Worm (Caenorhabditis elegans) whole organism, L3 larva: Measurements from ENCODE around the gene pals-24.
"Not testable (repeated sequence)": the region's sequence is repeated elsewhere in the genome, so short reads cannot be mapped to it uniquely, and the experiment has no call there.

Source experiments
- R02D3.7 ChIP-seq: fragments of 150-350 bp; optimal IDR thresholded peaks from 2 replicates; lab custom pipeline; 2014; ENCODE audit warnings: missing biosample characterization, missing genetic modification characterization
- ZK546.5 ChIP-seq: sonication (generic microtip); optimal IDR thresholded peaks from 2 replicates; lab custom pipeline; 2017; ENCODE audit warnings: missing biosample characterization, missing genetic modification characterization
- ama-1 ChIP-seq: fragments of 150-350 bp; optimal IDR thresholded peaks from 2 replicates; lab custom pipeline; 2018
- ceh-28 ChIP-seq: fragments of 150-350 bp; optimal IDR thresholded peaks from 2 replicates; lab custom pipeline; 2014; ENCODE audit warnings: missing biosample characterization, missing genetic modification reagents, missing genetic modification characterization
- ceh-82 ChIP-seq: fragments of 150-350 bp; optimal IDR thresholded peaks from 2 replicates; lab custom pipeline; 2014; ENCODE audit warnings: missing biosample characterization, missing genetic modification characterization
- ceh-9 ChIP-seq: sonication (generic microtip); optimal IDR thresholded peaks from 2 replicates; lab custom pipeline; 2018; ENCODE audit warnings: missing biosample characterization, missing genetic modification characterization
- egl-27 ChIP-seq: sonication (generic microtip); optimal IDR thresholded peaks from 4 replicates; lab custom pipeline; 2017; ENCODE audit warnings: missing biosample characterization, missing genetic modification reagents, missing genetic modification characterization
- egl-5 ChIP-seq: fragments of 150-350 bp; optimal IDR thresholded peaks from 2 replicates; lab custom pipeline; 2017; ENCODE audit warnings: missing biosample characterization, missing genetic modification reagents, missing genetic modification characterization, inconsistent platforms
- elt-2 ChIP-seq: sonication (generic microtip); optimal IDR thresholded peaks from 2 replicates; lab custom pipeline; 2016; ENCODE audit warnings: missing genetic modification reagents, mild to moderate bottlenecking, missing genetic modification characterization, missing compliant biosample characterization
- elt-3 ChIP-seq, 3 experiments: fragments of 150-350 bp in 1 of 3; sonication (generic microtip) in 2 of 3; optimal IDR thresholded peaks; 2 replicates in 2 of 3; 4 replicates in 1 of 3; lab custom pipeline; 2014 to 2017; ENCODE audit warnings: missing biosample characterization in 3 of 3, missing genetic modification characterization in 3 of 3
- eor-1 ChIP-seq, 2 experiments: fragments of 150-350 bp; optimal IDR thresholded peaks; 2 replicates each; lab custom pipeline; 2014 to 2018; ENCODE audit warnings: missing biosample characterization in 2 of 2, missing genetic modification characterization in 2 of 2
- fkh-10 ChIP-seq: sonication (generic microtip); optimal IDR thresholded peaks from 2 replicates; lab custom pipeline; 2017; ENCODE audit warnings: missing biosample characterization, missing genetic modification reagents, missing genetic modification characterization
- fos-1 ChIP-seq: fragments of 150-350 bp; optimal IDR thresholded peaks from 2 replicates; lab custom pipeline; 2014; ENCODE audit warnings: missing biosample characterization, missing genetic modification characterization
- hmg-11 ChIP-seq: sonication (generic microtip); optimal IDR thresholded peaks from 2 replicates; lab custom pipeline; 2016; ENCODE audit warnings: missing genetic modification characterization, missing compliant biosample characterization
- jun-1 ChIP-seq: fragments of 150-350 bp; optimal IDR thresholded peaks from 2 replicates; lab custom pipeline; 2014; ENCODE audit warnings: missing biosample characterization, missing genetic modification reagents, missing genetic modification characterization
- lin-15B ChIP-seq: fragments of 150-350 bp; optimal IDR thresholded peaks from 2 replicates; lab custom pipeline; 2014; ENCODE audit warnings: missing biosample characterization, missing genetic modification characterization
- lin-39 ChIP-seq: fragments of 150-350 bp; optimal IDR thresholded peaks from 2 replicates; lab custom pipeline; 2018; ENCODE audit warnings: missing biosample characterization, missing genetic modification reagents, missing genetic modification characterization
- lsy-12 ChIP-seq: sonication (generic microtip); optimal IDR thresholded peaks from 2 replicates; lab custom pipeline; 2016; ENCODE audit warnings: mild to moderate bottlenecking, missing genetic modification characterization, missing compliant biosample characterization
- mml-1 ChIP-seq: fragments of 150-350 bp; sonication (generic microtip); optimal IDR thresholded peaks from 3 replicates; lab custom pipeline; 2014; ENCODE audit warnings: missing biosample characterization, missing genetic modification characterization
- nfya-1 ChIP-seq: sonication (generic microtip); optimal IDR thresholded peaks from 2 replicates; lab custom pipeline; 2017; ENCODE audit warnings: missing genetic modification characterization, mild to moderate bottlenecking, missing compliant biosample characterization, antibody characterized with exemption, moderate library complexity; ENCODE audit not compliant: insufficient read depth
- nhr-11 ChIP-seq: fragments of 150-350 bp; optimal IDR thresholded peaks from 2 replicates; lab custom pipeline; 2014; ENCODE audit warnings: missing biosample characterization, missing genetic modification characterization
- nhr-12 ChIP-seq: fragments of 150-350 bp; optimal IDR thresholded peaks from 2 replicates; lab custom pipeline; 2014; ENCODE audit warnings: missing biosample characterization, missing genetic modification characterization
- nhr-23 ChIP-seq: fragments of 150-350 bp; optimal IDR thresholded peaks from 2 replicates; lab custom pipeline; 2014; ENCODE audit warnings: missing biosample characterization, missing genetic modification reagents, missing genetic modification characterization
- nhr-25 ChIP-seq: sonication (generic microtip); optimal IDR thresholded peaks from 2 replicates; lab custom pipeline; 2017; ENCODE audit warnings: missing biosample characterization, missing genetic modification characterization
- nhr-43 ChIP-seq: sonication (generic microtip); optimal IDR thresholded peaks from 2 replicates; lab custom pipeline; 2016; ENCODE audit warnings: mild to moderate bottlenecking, missing genetic modification characterization, missing compliant biosample characterization; ENCODE audit not compliant: poor library complexity, severe bottlenecking
- nhr-67 ChIP-seq: fragments of 150-350 bp; optimal IDR thresholded peaks from 2 replicates; lab custom pipeline; 2014; ENCODE audit warnings: missing biosample characterization, missing genetic modification characterization
- nhr-77 ChIP-seq: fragments of 150-350 bp; optimal IDR thresholded peaks from 2 replicates; lab custom pipeline; 2014; ENCODE audit warnings: missing biosample characterization, missing genetic modification characterization
- pha-4 ChIP-seq: fragments of 150-350 bp; optimal IDR thresholded peaks from 2 replicates; lab custom pipeline; 2014; ENCODE audit warnings: missing biosample characterization, missing genetic modification reagents, missing genetic modification characterization
- pqm-1 ChIP-seq: fragments of 150-350 bp; optimal IDR thresholded peaks from 2 replicates; lab custom pipeline; 2017; ENCODE audit warnings: missing biosample characterization, missing genetic modification characterization, inconsistent platforms
- sea-2 ChIP-seq: fragments of 150-350 bp; sonication (generic microtip); optimal IDR thresholded peaks from 4 replicates; lab custom pipeline; 2014; ENCODE audit warnings: missing biosample characterization, missing genetic modification reagents, missing genetic modification characterization
- skn-1 ChIP-seq: fragments of 150-350 bp; optimal IDR thresholded peaks from 2 replicates; lab custom pipeline; 2014; ENCODE audit warnings: missing biosample characterization, missing genetic modification characterization
- snpc-4 ChIP-seq: fragments of 150-350 bp; optimal IDR thresholded peaks from 2 replicates; lab custom pipeline; 2014; ENCODE audit warnings: missing biosample characterization, missing genetic modification characterization
- tbx-2 ChIP-seq: sonication (generic microtip); optimal IDR thresholded peaks from 2 replicates; lab custom pipeline; 2016; ENCODE audit warnings: mild to moderate bottlenecking, missing genetic modification characterization, missing compliant biosample characterization
- unc-39 ChIP-seq: sonication (generic microtip); optimal IDR thresholded peaks from 4 replicates; lab custom pipeline; 2017; ENCODE audit warnings: missing biosample characterization, missing genetic modification characterization
- unc-62 ChIP-seq: fragments of 150-350 bp; sonication (generic microtip); optimal IDR thresholded peaks from 4 replicates; lab custom pipeline; 2014; ENCODE audit warnings: missing biosample characterization, missing genetic modification reagents, missing genetic modification characterization
- zag-1 ChIP-seq: fragments of 150-350 bp; optimal IDR thresholded peaks from 2 replicates; lab custom pipeline; 2014; ENCODE audit warnings: missing biosample characterization, missing genetic modification characterization
- ztf-11 ChIP-seq: fragments of 150-350 bp; optimal IDR thresholded peaks from 2 replicates; lab custom pipeline; 2014; ENCODE audit warnings: missing biosample characterization, missing genetic modification characterization
- ztf-4 ChIP-seq: fragments of 150-350 bp; optimal IDR thresholded peaks from 2 replicates; lab custom pipeline; 2014; ENCODE audit warnings: missing biosample characterization, missing genetic modification characterization

The pals-24 gene

ce11 chrIII:94759-95330 lies 25.4 kb upstream of the pals-24 start, which contains the start of gene pat-4:
Gene pat-4, minus strand, starts transcription at chrIII:94809.
- TF ChIP-seq egl-27 (tag; lab: Kevin White, UChicago) = no peak
- TF ChIP-seq ama-1 (lab: Kevin White, UChicago) = no peak
- no peak for TF ChIP-seq ztf-11
- no peak for TF ChIP-seq nhr-77
- peak; percentile 1 for TF ChIP-seq nhr-23 (tag; lab: Kevin White, UChicago)
- TF ChIP-seq nhr-43 (tag; lab: Kevin White, UChicago) = no peak
- TF ChIP-seq ceh-28 (tag; lab: Kevin White, UChicago) = no peak
- peak; percentile 77 for TF ChIP-seq hmg-11 (tag; lab: Kevin White, UChicago)
- TF ChIP-seq ceh-82 (tag; lab: Kevin White, UChicago) = no peak
- no peak for TF ChIP-seq nhr-11 (tag; lab: Kevin White, UChicago)
- no peak for TF ChIP-seq R02D3.7 (tag; lab: Kevin White, UChicago)
- no peak for TF ChIP-seq ceh-9 (tag; lab: Kevin White, UChicago)
- TF ChIP-seq pha-4 (tag; lab: Kevin White, UChicago) = peak; percentile 77
- TF ChIP-seq lin-39 (tag; lab: Kevin White, UChicago) = no peak
- TF ChIP-seq lsy-12 (tag; lab: Kevin White, UChicago) = no peak
- TF ChIP-seq fos-1 (tag; lab: Kevin White, UChicago) = no peak
- no peak for TF ChIP-seq elt-3 (tag; optimal IDR thresholded peaks at IDR 0.05; lab: Kevin White, UChicago)
- no peak for TF ChIP-seq nhr-67 (tag; lab: Kevin White, UChicago)
- peak; percentile 33 for TF ChIP-seq nfya-1 (tag; lab: Kevin White, UChicago)
- TF ChIP-seq mml-1 (tag; lab: Kevin White, UChicago) = no peak
- no peak for TF ChIP-seq unc-39
- TF ChIP-seq skn-1 (tag; lab: Kevin White, UChicago) = no peak
- TF ChIP-seq elt-2 = peak; percentile 1
- no peak for TF ChIP-seq unc-62 (GFP tag; lab: Kevin White, UChicago)
- no peak for TF ChIP-seq nhr-12 (tag; lab: Kevin White, UChicago)
- no peak for TF ChIP-seq ztf-4 (tag; lab: Kevin White, UChicago)
- no peak for TF ChIP-seq pqm-1 (tag; lab: Kevin White, UChicago)
- no peak for TF ChIP-seq zag-1 (tag; lab: Kevin White, UChicago)
- no peak for TF ChIP-seq eor-1 (tag; optimal IDR thresholded peaks at IDR 0.05; lab: Kevin White, UChicago)
- no peak for TF ChIP-seq fkh-10
- no peak for TF ChIP-seq nhr-25 (tag; lab: Kevin White, UChicago)
- no peak for TF ChIP-seq snpc-4 (tag; lab: Kevin White, UChicago)
- no peak for TF ChIP-seq ZK546.5 (tag; lab: Kevin White, UChicago)
- no peak for TF ChIP-seq sea-2 (GFP tag; lab: Kevin White, UChicago)

ce11 chrIII:96196-96595 lies 24.0 kb upstream of the pals-24 start:
- peak; percentile 58 for TF ChIP-seq ceh-28 (tag; lab: Kevin White, UChicago)
- TF ChIP-seq nfya-1 (tag; lab: Kevin White, UChicago) = peak; percentile 46
- TF ChIP-seq lin-15B (tag; lab: Kevin White, UChicago) = no peak
- no peak for TF ChIP-seq eor-1 (tag; optimal IDR thresholded peaks at IDR 0.05; lab: Kevin White, UChicago)
- TF ChIP-seq tbx-2 (tag; lab: Kevin White, UChicago) = no peak
- TF ChIP-seq mml-1 (tag; lab: Kevin White, UChicago) = no peak
- peak; percentile 13 for TF ChIP-seq R02D3.7 (tag; lab: Kevin White, UChicago)
- peak; percentile 12 for TF ChIP-seq elt-2
- no peak for TF ChIP-seq ceh-9 (tag; lab: Kevin White, UChicago)
- TF ChIP-seq, all 47 proteins: peak for 4

ce11 chrIII:97018-97417 lies 23.2 kb upstream of the pals-24 start, which contains the start of gene C29F9.8:
Gene C29F9.8, minus strand, starts transcription at chrIII:97118.
- TF ChIP-seq egl-5 (tag; lab: Kevin White, UChicago); ama-1 (lab: Kevin White, UChicago); jun-1 (tag; lab: Kevin White, UChicago): not testable (repeated sequence)
